Fruit fly (Drosophila melanogaster): ENCODE data around the gene CG32187.

dm6 chr3L:17758084-17758211 is 48.2 kb downstream of the CG32187 start, which contains the start of gene CG32182:
- TF ChIP-seq EcR (GFP tag; optimal IDR thresholded peaks at IDR 0.05) (no peak), CG8478 (optimal IDR thresholded peaks at IDR 0.05) (no peak), usp (GFP tag; optimal IDR thresholded peaks at IDR 0.05) (no peak)

All from whole organism.